Fruit fly (Drosophila melanogaster): ENCODE measurements around the gene CG18545.
A peak's percentile ranks its signal among the peaks of the same experiment; 100 is the strongest.

CG18545 gene

dm6 chr3R:10377849-10378248 is 37.1 kb downstream of the CG18545 start, which contains the start of gene Rfx (continued):
- TF ChIP-seq net (GFP tag; optimal IDR thresholded peaks at IDR 0.05): no peak
- TF ChIP-seq Sox15 (GFP tag; optimal IDR thresholded peaks at IDR 0.05): no peak
- TF ChIP-seq dac (GFP tag; optimal IDR thresholded peaks at IDR 0.05): no peak
- no peak for TF ChIP-seq CG11294 (GFP tag; IDR thresholded peaks at IDR 0.05)
- no peak for TF ChIP-seq Hr4 (GFP tag; optimal IDR thresholded peaks at IDR 0.05)
- no peak for TF ChIP-seq fd59A (GFP tag; optimal IDR thresholded peaks at IDR 0.05)
- TF ChIP-seq CG1621 (tag; optimal IDR thresholded peaks at IDR 0.05): peak; percentile 0
- peak; percentile 26 for TF ChIP-seq vri (GFP tag; optimal IDR thresholded peaks at IDR 0.05)
- peak; percentile 4 for TF ChIP-seq CG31627 (GFP tag; optimal IDR thresholded peaks at IDR 0.05)
- no peak for TF ChIP-seq CG9139 (GFP tag; optimal IDR thresholded peaks at IDR 0.05)
- no peak for TF ChIP-seq CG10669 (GFP tag; optimal IDR thresholded peaks at IDR 0.05)
- peak; percentile 61 for TF ChIP-seq Sox14 (GFP tag; optimal IDR thresholded peaks at IDR 0.05)
- no peak for TF ChIP-seq CG4318 (GFP tag; optimal IDR thresholded peaks at IDR 0.05)
- TF ChIP-seq CG8119 (GFP tag; IDR thresholded peaks at IDR 0.05): no peak

dm6 chr3R:10378989-10379388 is 38.2 kb downstream of the CG18545 start:
- TF ChIP-seq CG16779 (tag; optimal IDR thresholded peaks at IDR 0.05): no peak
- TF ChIP-seq CG6276 (GFP tag; optimal IDR thresholded peaks at IDR 0.05): peak; percentile 35
- no peak for TF ChIP-seq Smox (GFP tag; optimal IDR thresholded peaks at IDR 0.05)
- TF ChIP-seq CG9139 (GFP tag; optimal IDR thresholded peaks at IDR 0.05): no peak
- peak; percentile 36 for TF ChIP-seq Hr4 (GFP tag; optimal IDR thresholded peaks at IDR 0.05)
- TF ChIP-seq Ets96B (tag; optimal IDR thresholded peaks at IDR 0.05): no peak
- TF ChIP-seq CG1621 (tag; optimal IDR thresholded peaks at IDR 0.05): no peak
- TF ChIP-seq fd85E (GFP tag; optimal IDR thresholded peaks at IDR 0.05): no peak
- no peak for TF ChIP-seq CG10669 (GFP tag; optimal IDR thresholded peaks at IDR 0.05)
- no peak for TF ChIP-seq CG6792 (GFP tag; optimal IDR thresholded peaks at IDR 0.05)
- peak; percentile 50 for TF ChIP-seq CG32006 (GFP tag; optimal IDR thresholded peaks at IDR 0.05)
- no peak for TF ChIP-seq topi (GFP tag; optimal IDR thresholded peaks at IDR 0.05)
- no peak for TF ChIP-seq Sox14 (GFP tag; optimal IDR thresholded peaks at IDR 0.05)
- TF ChIP-seq salr (GFP tag; optimal IDR thresholded peaks at IDR 0.05): peak in 1 of 2 experiments; percentile 38
- no peak for TF ChIP-seq svp (GFP tag)
- peak; percentile 71 for TF ChIP-seq Eip78C (GFP tag)
- TF ChIP-seq CG34406 (GFP tag; optimal IDR thresholded peaks at IDR 0.05): no peak
- no peak for TF ChIP-seq CG15336 (GFP tag; IDR thresholded peaks at IDR 0.05)
- no peak for TF ChIP-seq CG11902 (GFP tag; optimal IDR thresholded peaks at IDR 0.05)

- TF ChIP-seq vri (GFP tag; optimal IDR thresholded peaks at IDR 0.05): no peak
- TF ChIP-seq Sox102F (GFP tag; optimal IDR thresholded peaks at IDR 0.05): no peak
Observed at dm6 chr3R:10379409-10379808, 38.7 kb downstream of the CG18545 start.

dm6 chr3R:10380025-10380424 is 39.3 kb downstream of the CG18545 start:
- TF ChIP-seq CG32006 (GFP tag; optimal IDR thresholded peaks at IDR 0.05) (peak; percentile 57), CG31627 (GFP tag; optimal IDR thresholded peaks at IDR 0.05) (no peak), dac (GFP tag; optimal IDR thresholded peaks at IDR 0.05) (no peak), svp (GFP tag) (peak; percentile 24), CG6808 (GFP tag; optimal IDR thresholded peaks at IDR 0.05) (no peak), Hr4 (GFP tag; optimal IDR thresholded peaks at IDR 0.05) (peak; percentile 24), fkh (GFP tag; optimal IDR thresholded peaks at IDR 0.05) (no peak), Eip78C (GFP tag) (no peak), Sox14 (GFP tag; optimal IDR thresholded peaks at IDR 0.05) (no peak)

dm6 chr3R:10388128-10389026 is 47.6 kb downstream of the CG18545 start, which contains the start of gene cwo:
cwo (plus strand) TSS chr3R:10388258.
- TF ChIP-seq CG1621 (tag; optimal IDR thresholded peaks at IDR 0.05) (peak; percentile 6), esn (GFP tag; optimal IDR thresholded peaks at IDR 0.05) (peak; percentile 1), CG6276 (GFP tag; optimal IDR thresholded peaks at IDR 0.05) (peak; percentile 29), salr (GFP tag; optimal IDR thresholded peaks at IDR 0.05) (peak in 1 of 2 experiments; percentile 14), Gug (GFP tag; IDR thresholded peaks at IDR 0.05) (no peak), vri (GFP tag; optimal IDR thresholded peaks at IDR 0.05) (peak; percentile 65), CG10631 (GFP tag; optimal IDR thresholded peaks at IDR 0.05) (peak; percentile 25), CG3919 (GFP tag; optimal IDR thresholded peaks at IDR 0.05) (peak; percentile 30), Lpt (GFP tag; optimal IDR thresholded peaks at IDR 0.05) (peak; percentile 23), Eip78C (GFP tag) (peak; percentile 76), CG34406 (GFP tag; optimal IDR thresholded peaks at IDR 0.05) (no peak), fkh (GFP tag; optimal IDR thresholded peaks at IDR 0.05) (peak; percentile 92), ss (GFP tag; optimal IDR thresholded peaks at IDR 0.05) (peak; percentile 16 to 40), CG11902 (GFP tag; optimal IDR thresholded peaks at IDR 0.05) (no peak), OdsH (GFP tag; optimal IDR thresholded peaks at IDR 0.05) (no peak), Smox (GFP tag; optimal IDR thresholded peaks at IDR 0.05) (peak; percentile 14), svp (GFP tag) (peak; percentile 77), dac (GFP tag; optimal IDR thresholded peaks at IDR 0.05) (no peak), CG16779 (tag; optimal IDR thresholded peaks at IDR 0.05) (peak; percentile 17), dsx (GFP tag; optimal IDR thresholded peaks at IDR 0.05; ENCODE audit: poor library complexity, severe bottlenecking) (peak; percentile 40)

Data from whole organism, prepupa.